Fruit fly (Drosophila melanogaster) whole organism, embryonic: ENCODE measurements around the gene stac.

Experiments used
- Abd-B ChIP-seq: fragments of 200-800 bp; sonication (Bioruptor generic); optimal IDR thresholded peaks from 2 replicates; lab custom pipeline; 2018; ENCODE audit warnings: missing biosample characterization, mild to moderate bottlenecking, missing genetic modification characterization, moderate library complexity
- Aef1 ChIP-seq: fragments of 200-800 bp; sonication (Bioruptor generic); IDR thresholded peaks from 3 replicates; pipeline ENCODE4 v1.3.6; 2022; ENCODE audit warnings: missing biosample characterization, missing genetic modification characterization
- Asciz ChIP-seq: fragments of 200-800 bp; sonication (Bioruptor generic); optimal IDR thresholded peaks from 2 replicates; lab custom pipeline; 2017; ENCODE audit warnings: missing biosample characterization, mild to moderate bottlenecking, missing genetic modification characterization, missing genetic modification reagents
- Atf3 ChIP-seq: fragments of 200-800 bp; sonication (Bioruptor generic); optimal IDR thresholded peaks from 3 replicates; lab custom pipeline; 2016; ENCODE audit warnings: missing biosample characterization, missing genetic modification characterization
- B-H2 ChIP-seq: fragments of 200-800 bp; sonication (Bioruptor generic); optimal IDR thresholded peaks from 2 replicates; lab custom pipeline; 2018; ENCODE audit warnings: missing biosample characterization, mild to moderate bottlenecking, missing genetic modification characterization
- Bgb ChIP-seq: fragments of 200-800 bp; sonication (Bioruptor generic); IDR thresholded peaks from 2 replicates; pipeline ENCODE4 v1.3.6; 2022; ENCODE audit warnings: missing biosample characterization, missing genetic modification characterization; ENCODE audit not compliant: partially characterized antibody
- CG12391 ChIP-seq: fragments of 200-800 bp; sonication (Bioruptor generic); optimal IDR thresholded peaks from 3 replicates; lab custom pipeline; 2018; ENCODE audit warnings: missing biosample characterization, mild to moderate bottlenecking, missing genetic modification characterization, moderate library complexity
- CG12942 ChIP-seq: fragments of 200-800 bp; sonication (Bioruptor generic); optimal IDR thresholded peaks from 3 replicates; lab custom pipeline; 2016; ENCODE audit warnings: missing biosample characterization, missing genetic modification characterization
- CG13123 ChIP-seq: fragments of 200-800 bp; sonication (Bioruptor generic); optimal IDR thresholded peaks from 2 replicates; lab custom pipeline; 2016; ENCODE audit warnings: missing biosample characterization, missing genetic modification characterization
- CG13775 ChIP-seq: fragments of 200-800 bp; sonication (Bioruptor generic); optimal IDR thresholded peaks from 3 replicates; lab custom pipeline; 2017; ENCODE audit warnings: missing biosample characterization, mild to moderate bottlenecking, missing genetic modification characterization
- CG15011 ChIP-seq: fragments of 200-800 bp; sonication (Bioruptor generic); optimal IDR thresholded peaks from 3 replicates; lab custom pipeline; 2018; ENCODE audit warnings: missing biosample characterization, mild to moderate bottlenecking, missing genetic modification characterization
- CG2678 ChIP-seq: fragments of 200-800 bp; sonication (Bioruptor generic); optimal IDR thresholded peaks from 3 replicates; lab custom pipeline; 2019; ENCODE audit warnings: missing biosample characterization, mild to moderate bottlenecking, missing genetic modification characterization, moderate library complexity
- CG2875 ChIP-seq: fragments of 200-800 bp; sonication (Bioruptor generic); optimal IDR thresholded peaks from 2 replicates; lab custom pipeline; 2017; ENCODE audit warnings: missing biosample characterization, mild to moderate bottlenecking, missing genetic modification characterization, missing genetic modification reagents
- CG33213 ChIP-seq: fragments of 200-800 bp; sonication (Bioruptor generic); optimal IDR thresholded peaks from 3 replicates; lab custom pipeline; 2016; ENCODE audit warnings: missing biosample characterization, missing genetic modification characterization
- CG33557 ChIP-seq: fragments of 200-800 bp; sonication (Bioruptor generic); optimal IDR thresholded peaks from 2 replicates; lab custom pipeline; 2019; ENCODE audit warnings: missing biosample characterization, mild to moderate bottlenecking, missing genetic modification characterization, moderate library complexity
- CG3407 ChIP-seq: fragments of 200-800 bp; sonication (Bioruptor generic); optimal IDR thresholded peaks from 2 replicates; lab custom pipeline; 2018; ENCODE audit warnings: missing biosample characterization, mild to moderate bottlenecking, missing genetic modification characterization
- CG4707 ChIP-seq: fragments of 200-800 bp; sonication (Bioruptor generic); optimal IDR thresholded peaks from 2 replicates; lab custom pipeline; 2018; ENCODE audit warnings: missing biosample characterization, mild to moderate bottlenecking, missing genetic modification characterization, moderate library complexity
- CrebB ChIP-seq: fragments of 200-800 bp; sonication (Bioruptor generic); optimal IDR thresholded peaks from 3 replicates; lab custom pipeline; 2018; ENCODE audit warnings: missing biosample characterization, mild to moderate bottlenecking, missing genetic modification characterization
- Doc2 ChIP-seq: fragments of 200-800 bp; sonication (Bioruptor generic); IDR thresholded peaks from 2 replicates; pipeline ENCODE4 v1.3.6; 2022; ENCODE audit warnings: missing biosample characterization, missing genetic modification characterization
- Fer3 ChIP-seq: fragments of 200-800 bp; sonication (Bioruptor generic); optimal IDR thresholded peaks from 2 replicates; lab custom pipeline; 2018; ENCODE audit warnings: missing biosample characterization, mild to moderate bottlenecking, missing genetic modification characterization, moderate library complexity
- HmgZ ChIP-seq: fragments of 200-800 bp; sonication (Bioruptor generic); optimal IDR thresholded peaks from 2 replicates; lab custom pipeline; 2018; ENCODE audit warnings: missing biosample characterization, mild to moderate bottlenecking, missing genetic modification characterization
- Hmx ChIP-seq: fragments of 200-800 bp; sonication (Bioruptor generic); optimal IDR thresholded peaks from 2 replicates; lab custom pipeline; 2016; ENCODE audit warnings: missing biosample characterization, missing genetic modification characterization
- Hr51 ChIP-seq, 2 experiments: fragments of 200-800 bp; sonication (Bioruptor generic); optimal IDR thresholded peaks; 2 replicates in 1 of 2; 3 replicates in 1 of 2; lab custom pipeline; 2016 to 2018; ENCODE audit warnings: missing biosample characterization in 2 of 2, missing genetic modification characterization in 2 of 2, mild to moderate bottlenecking in 1 of 2, moderate library complexity in 1 of 2
- Lim3 ChIP-seq: fragments of 200-800 bp; sonication (Bioruptor generic); IDR thresholded peaks from 2 replicates; pipeline ENCODE4 v1.3.6; 2022; ENCODE audit warnings: missing biosample characterization, missing genetic modification characterization
- Poxn ChIP-seq: fragments of 200-800 bp; sonication (Bioruptor generic); IDR thresholded peaks from 2 replicates; pipeline ENCODE4 v1.3.6; 2022; ENCODE audit warnings: missing biosample characterization, missing genetic modification characterization
- Scr ChIP-seq: fragments of 200-800 bp; sonication (Bioruptor generic); IDR thresholded peaks from 2 replicates; pipeline ENCODE4 v1.3.6; 2022; ENCODE audit warnings: missing biosample characterization, missing genetic modification characterization; ENCODE audit not compliant: partially characterized antibody
- Sry-δ ChIP-seq: fragments of 200-800 bp; sonication (Bioruptor generic); optimal IDR thresholded peaks from 2 replicates; lab custom pipeline; 2016; ENCODE audit warnings: missing biosample characterization, missing genetic modification characterization
- Stat92E ChIP-seq, 3 experiments: fragments of >200 bp in 2 of 3; fragments of 200-800 bp in 1 of 3; sonication (Bioruptor generic) in 1 of 3; optimal IDR thresholded peaks; 2 replicates each; lab custom pipeline; 2017 to 2019; ENCODE audit warnings: missing biosample characterization in 3 of 3, missing genetic modification characterization in 3 of 3, mild to moderate bottlenecking in 1 of 3, moderate library complexity in 1 of 3
- al ChIP-seq: fragments of 200-800 bp; sonication (Bioruptor generic); IDR thresholded peaks from 2 replicates; pipeline ENCODE4 v1.3.6; 2022; ENCODE audit warnings: missing biosample characterization, missing genetic modification characterization
- chinmo ChIP-seq: fragments of 200-800 bp; sonication (Bioruptor generic); IDR thresholded peaks from 4 replicates; pipeline ENCODE4 v1.3.6; 2022; ENCODE audit warnings: missing biosample characterization, missing genetic modification characterization; ENCODE audit not compliant: partially characterized antibody
- corto ChIP-seq: fragments of 200-800 bp; sonication (Bioruptor generic); optimal IDR thresholded peaks from 2 replicates; lab custom pipeline; 2016; ENCODE audit warnings: missing biosample characterization, mild to moderate bottlenecking, missing genetic modification characterization, moderate library complexity
- disco-r ChIP-seq: fragments of 200-800 bp; sonication (Bioruptor generic); optimal IDR thresholded peaks from 2 replicates; lab custom pipeline; 2016; ENCODE audit warnings: missing biosample characterization, missing genetic modification characterization
- dmrt99B ChIP-seq: fragments of 200-800 bp; sonication (Bioruptor generic); optimal IDR thresholded peaks from 2 replicates; lab custom pipeline; 2018; ENCODE audit warnings: missing biosample characterization, mild to moderate bottlenecking, missing genetic modification characterization, moderate library complexity
- en ChIP-seq: fragments of 200-800 bp; sonication (Bioruptor generic); optimal IDR thresholded peaks from 2 replicates; lab custom pipeline; 2016; ENCODE audit warnings: missing biosample characterization, missing genetic modification characterization
- gcm ChIP-seq: fragments of 200-800 bp; sonication (Bioruptor generic); optimal IDR thresholded peaks from 2 replicates; lab custom pipeline; 2019; ENCODE audit warnings: missing biosample characterization, mild to moderate bottlenecking, missing genetic modification characterization, moderate library complexity
- grn ChIP-seq: fragments of 200-800 bp; sonication (Bioruptor generic); optimal IDR thresholded peaks from 3 replicates; lab custom pipeline; 2017; ENCODE audit warnings: missing biosample characterization, missing genetic modification characterization
- insv ChIP-seq, 2 experiments: fragments of 200-800 bp; sonication (Bioruptor generic); optimal IDR thresholded peaks; 3 replicates each; lab custom pipeline; 2016 to 2018; ENCODE audit warnings: missing biosample characterization in 2 of 2, missing genetic modification characterization in 2 of 2
- jigr1 ChIP-seq: fragments of 200-800 bp; sonication (Bioruptor generic); IDR thresholded peaks from 3 replicates; pipeline ENCODE4 v1.3.6; 2022; ENCODE audit warnings: missing biosample characterization, missing genetic modification characterization
- knrl ChIP-seq: fragments of 200-800 bp; sonication (Bioruptor generic); IDR thresholded peaks from 3 replicates; pipeline ENCODE4 v1.3.6; 2022; ENCODE audit warnings: missing biosample characterization, missing genetic modification characterization; ENCODE audit not compliant: partially characterized antibody
- lilli ChIP-seq: fragments of 200-800 bp; sonication (Bioruptor generic); optimal IDR thresholded peaks from 3 replicates; lab custom pipeline; 2016; ENCODE audit warnings: missing biosample characterization, missing genetic modification characterization
- org-1 ChIP-seq: fragments of 200-800 bp; sonication (Bioruptor generic); optimal IDR thresholded peaks from 2 replicates; lab custom pipeline; 2017; ENCODE audit warnings: missing biosample characterization, missing genetic modification characterization
- otp ChIP-seq: fragments of 200-800 bp; sonication (Bioruptor generic); IDR thresholded peaks from 3 replicates; pipeline ENCODE4, ENCODE4 v1.3.6; 2022; ENCODE audit warnings: missing biosample characterization, missing genetic modification characterization
- pb ChIP-seq: fragments of 200-800 bp; sonication (Bioruptor generic); optimal IDR thresholded peaks from 3 replicates; lab custom pipeline; 2016; ENCODE audit warnings: missing biosample characterization, missing genetic modification characterization
- pnt ChIP-seq: fragments of 200-800 bp; sonication (Bioruptor generic); optimal IDR thresholded peaks from 3 replicates; lab custom pipeline; 2016; ENCODE audit warnings: missing biosample characterization, missing genetic modification characterization
- repo ChIP-seq: fragments of 200-800 bp; sonication (Bioruptor generic); optimal IDR thresholded peaks from 2 replicates; lab custom pipeline; 2016; ENCODE audit warnings: missing biosample characterization, missing genetic modification characterization
- sens-2 ChIP-seq: fragments of 200-800 bp; sonication (Bioruptor generic); IDR thresholded peaks from 2 replicates; pipeline ENCODE4 v1.3.6; 2022; ENCODE audit warnings: missing biosample characterization, missing genetic modification characterization
- tap ChIP-seq: fragments of 200-800 bp; optimal IDR thresholded peaks from 3 replicates; lab custom pipeline; 2019; ENCODE audit warnings: missing biosample characterization, mild to moderate bottlenecking, missing genetic modification characterization, moderate library complexity
- tup ChIP-seq: fragments of 200-800 bp; sonication (Bioruptor generic); optimal IDR thresholded peaks from 2 replicates; lab custom pipeline; 2016; ENCODE audit warnings: missing biosample characterization, mild to moderate bottlenecking, missing genetic modification characterization, moderate library complexity

stac gene

DNA sequence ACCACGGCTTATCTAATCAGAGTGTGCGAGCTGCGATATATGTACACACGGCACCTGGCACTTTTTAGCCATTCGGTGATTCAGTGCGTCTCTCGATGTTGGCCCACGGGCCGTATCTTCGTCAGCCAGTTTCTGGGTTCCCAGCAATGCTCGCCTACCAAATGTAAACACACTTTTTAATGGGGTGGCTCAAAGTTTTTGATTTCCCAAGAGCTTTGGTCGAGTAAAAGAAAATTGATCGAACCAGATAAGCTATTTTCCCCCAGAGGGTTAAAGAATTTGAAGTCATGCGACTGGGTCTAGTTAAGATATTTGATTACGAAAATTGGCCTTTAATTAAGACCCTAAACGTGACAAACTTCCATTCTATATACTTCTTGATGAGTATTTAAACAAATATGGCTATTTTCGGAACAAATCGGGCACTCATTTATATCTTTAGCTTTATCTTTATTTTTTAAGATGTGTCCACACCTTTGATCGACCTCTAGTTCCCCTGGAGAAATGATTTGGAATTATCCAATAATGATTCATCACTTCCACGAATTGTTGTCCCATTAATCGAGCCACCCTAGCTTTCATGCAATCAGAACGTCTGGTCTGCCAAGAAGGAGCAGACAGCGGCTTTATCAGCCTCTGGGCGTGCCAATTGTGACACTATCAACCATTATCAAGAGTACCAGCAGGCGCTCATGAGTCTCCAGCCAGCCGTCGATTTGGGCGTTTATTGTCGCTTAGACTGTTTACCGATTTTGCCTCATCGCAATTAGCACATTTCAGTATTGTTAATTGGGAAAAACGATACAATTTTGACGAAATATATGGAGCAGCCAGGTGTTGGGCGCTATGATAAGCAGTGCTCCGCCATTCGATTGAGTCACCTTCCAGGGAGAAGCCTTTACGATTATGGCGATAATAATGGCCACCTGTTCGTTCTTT lies 28.5 kb upstream of the stac start (continued):
- 0 out of 2 replicates have a peak, but pooled peaks have one; percentile 28 for TF ChIP-seq Bgb (GFP tag; lab: Robert Waterston, UW)
- TF ChIP-seq Aef1 (GFP tag; lab: Robert Waterston, UW) = no peak
- TF ChIP-seq CG15011 (GFP tag; lab: Kevin White, UChicago) = no peak
- no peak for TF ChIP-seq Hmx (GFP tag; lab: Kevin White, UChicago)
- TF ChIP-seq jigr1 (GFP tag; lab: Robert Waterston, UW) = no peak
- TF ChIP-seq disco-r (GFP tag; lab: Kevin White, UChicago) = no peak
- TF ChIP-seq CG12942 = no peak
- no peak for TF ChIP-seq repo (GFP tag; lab: Kevin White, UChicago)
- peak; percentile 33 for TF ChIP-seq CG13775 (GFP tag; lab: Kevin White, UChicago)
- TF ChIP-seq tup (GFP tag; lab: Kevin White, UChicago) = no peak
- peak; percentile 62 for TF ChIP-seq lilli
- TF ChIP-seq Poxn = no peak
- TF ChIP-seq Fer3 (tag; lab: Kevin White, UChicago) = no peak
- TF ChIP-seq Sry-δ (GFP tag; lab: Kevin White, UChicago) = no peak
- no peak for TF ChIP-seq dmrt99B (tag; lab: Kevin White, UChicago)
- no peak for TF ChIP-seq chinmo (GFP tag; lab: Robert Waterston, UW)
- no peak for TF ChIP-seq en (GFP tag; lab: Kevin White, UChicago)
- TF ChIP-seq CG33213 (GFP tag; lab: Kevin White, UChicago) = no peak
- no peak for TF ChIP-seq tap (tag; lab: Kevin White, UChicago)
- no peak for TF ChIP-seq CrebB (tag; lab: Kevin White, UChicago)
- no peak for TF ChIP-seq knrl (GFP tag; lab: Robert Waterston, UW)
- TF ChIP-seq HmgZ (tag; lab: Kevin White, UChicago) = peak; percentile 32
- TF ChIP-seq B-H2 (GFP tag; lab: Kevin White, UChicago) = peak; percentile 29
- no peak for TF ChIP-seq CG33557
- peak; percentile 63 for TF ChIP-seq grn
- TF ChIP-seq Stat92E (GFP tag; optimal IDR thresholded peaks at IDR 0.05; lab: Kevin White, UChicago) = no peak
- no peak for TF ChIP-seq sens-2 (GFP tag; lab: Robert Waterston, UW)
- no peak for TF ChIP-seq CG2875
- no peak for TF ChIP-seq Scr (GFP tag; lab: Robert Waterston, UW)
- no peak for TF ChIP-seq Atf3 (GFP tag; lab: Kevin White, UChicago)
- TF ChIP-seq CG2678 (tag; lab: Kevin White, UChicago) = no peak
- no peak for TF ChIP-seq Hr51 (GFP tag; optimal IDR thresholded peaks at IDR 0.05; lab: Kevin White, UChicago)
- no peak for TF ChIP-seq org-1 (GFP tag; lab: Kevin White, UChicago)
- TF ChIP-seq al = 0 out of 2 replicates have a peak, but pooled peaks have one; percentile 14
- TF ChIP-seq CG13123 = no peak
- TF ChIP-seq CG3407 = no peak
- no peak for TF ChIP-seq Lim3 (GFP tag; lab: Robert Waterston, UW)
- TF ChIP-seq insv (GFP tag; optimal IDR thresholded peaks at IDR 0.05; lab: Kevin White, UChicago) = no peak
- no peak for TF ChIP-seq pnt (GFP tag; lab: Kevin White, UChicago)
- peak; percentile 13 for TF ChIP-seq Asciz (GFP tag; lab: Kevin White, UChicago)
- no peak for TF ChIP-seq Doc2 (GFP tag; lab: Robert Waterston, UW)
- TF ChIP-seq otp (GFP tag; lab: Robert Waterston, UW) = no peak
- no peak for TF ChIP-seq CG12391
- peak; percentile 60 for TF ChIP-seq pb (GFP tag; lab: Kevin White, UChicago)
- TF ChIP-seq corto (GFP tag; lab: Kevin White, UChicago) = peak; percentile 80
- no peak for TF ChIP-seq Abd-B (GFP tag; lab: Kevin White, UChicago)
- no peak for TF ChIP-seq CG4707 (GFP tag; lab: Kevin White, UChicago)
- no peak for TF ChIP-seq gcm (GFP tag; lab: Kevin White, UChicago)
